Worm (Caenorhabditis elegans): ENCODE data around the gene F38E1.10.

Gene F38E1.10

DNA sequence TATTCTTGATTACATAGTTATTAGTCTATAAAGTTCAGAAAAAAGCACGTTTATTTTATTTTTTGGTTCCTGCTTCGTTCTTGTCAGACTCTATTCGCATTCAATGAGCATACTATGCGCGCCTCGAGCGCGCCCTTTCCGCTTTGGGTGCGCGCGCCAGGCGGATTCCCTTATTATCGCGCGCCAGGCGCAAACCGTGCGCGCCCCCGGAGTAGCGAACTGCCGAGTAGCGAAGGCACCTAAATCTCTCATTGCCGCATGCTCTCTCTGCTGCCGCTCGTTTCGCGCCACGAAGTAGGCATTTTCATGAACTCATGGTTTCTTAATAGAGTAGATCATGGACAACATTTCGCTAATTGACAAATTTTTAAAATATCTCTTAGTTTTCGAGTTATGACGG lies 48.2 kb downstream of the F38E1.10 start:
- TF ChIP-seq flh-1 (GFP tag; optimal IDR thresholded peaks at IDR 0.05) (no peak), lin-13 (tag; optimal IDR thresholded peaks at IDR 0.05) (no peak)

DNA sequence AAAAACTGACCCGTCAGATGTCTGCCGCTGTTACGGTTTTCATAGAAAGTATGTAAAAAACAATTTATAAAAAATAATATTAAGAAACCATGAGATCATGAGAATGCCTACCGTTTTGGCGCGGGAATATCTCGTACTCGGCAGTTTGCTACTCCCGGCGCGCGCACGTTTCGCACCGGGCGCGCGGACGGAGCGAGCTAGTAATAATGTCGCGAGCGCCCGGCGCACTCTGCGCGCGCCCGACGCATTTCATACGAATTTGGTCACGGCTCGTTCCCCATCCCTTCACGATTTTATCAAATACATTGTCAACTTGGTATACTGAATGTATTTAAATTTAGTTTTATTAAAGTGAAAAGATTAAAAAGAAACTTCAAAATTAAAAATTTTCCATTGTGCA lies 49.4 kb downstream of the F38E1.10 start:
- no peak for TF ChIP-seq mab-5 (tag; optimal IDR thresholded peaks at IDR 0.05)
- no peak for TF ChIP-seq bed-3 (GFP tag; optimal IDR thresholded peaks at IDR 0.05)
- TF ChIP-seq nhr-76 (tag; optimal IDR thresholded peaks at IDR 0.05): no peak
- no peak for TF ChIP-seq lsy-2 (tag; optimal IDR thresholded peaks at IDR 0.05)
- no peak for TF ChIP-seq lin-32 (GFP tag; optimal IDR thresholded peaks at IDR 0.05)
- TF ChIP-seq ceh-39 (tag; optimal IDR thresholded peaks at IDR 0.05): no peak
- no peak for TF ChIP-seq flh-1 (GFP tag; optimal IDR thresholded peaks at IDR 0.05)
